Worm (Caenorhabditis elegans) whole organism, L1 larva: ENCODE results near the gene C30B5.2.

Experiments
- aha-1 ChIP-seq: fragments of 150-350 bp; optimal IDR thresholded peaks from 2 replicates; lab custom pipeline; 2014; ENCODE audit warnings: missing biosample characterization, missing genetic modification characterization
- alr-1 ChIP-seq: fragments of 200-800 bp; sonication (Bioruptor generic); optimal IDR thresholded peaks from 2 replicates; lab custom pipeline; 2018; ENCODE audit warnings: borderline replicate concordance, mild to moderate bottlenecking, missing genetic modification characterization, missing compliant biosample characterization
- ama-1 ChIP-seq: fragments of 150-350 bp; optimal IDR thresholded peaks from 2 replicates; lab custom pipeline; 2014
- ceh-8 ChIP-seq: fragments of 200-800 bp; sonication (Bioruptor generic); optimal IDR thresholded peaks from 2 replicates; lab custom pipeline; 2018; ENCODE audit warnings: mild to moderate bottlenecking, missing genetic modification characterization, moderate library complexity, missing compliant biosample characterization
- ces-1 ChIP-seq: fragments of 150-350 bp; optimal IDR thresholded peaks from 2 replicates; lab custom pipeline; 2014; ENCODE audit warnings: missing biosample characterization, missing genetic modification reagents, missing genetic modification characterization
- fkh-10 ChIP-seq: sonication (generic microtip); optimal IDR thresholded peaks from 2 replicates; lab custom pipeline; 2017; ENCODE audit warnings: missing biosample characterization, missing genetic modification reagents, missing genetic modification characterization
- lin-35 ChIP-seq, 2 experiments: fragments of 150-350 bp; optimal IDR thresholded peaks; 2 replicates each; lab custom pipeline; 2014; ENCODE audit warnings: missing biosample characterization in 2 of 2, missing genetic modification characterization in 2 of 2, missing genetic modification reagents in 2 of 2
- mab-9 ChIP-seq: fragments of 200-800 bp; sonication (Bioruptor generic); IDR thresholded peaks from 2 replicates; pipeline ENCODE4 v1.3.6; 2022; ENCODE audit warnings: missing genetic modification reagents, missing genetic modification characterization, missing compliant biosample characterization
- nhr-11 ChIP-seq: fragments of 150-350 bp; optimal IDR thresholded peaks from 2 replicates; lab custom pipeline; 2014; ENCODE audit warnings: missing biosample characterization, missing genetic modification characterization
- nhr-12 ChIP-seq: sonication (generic microtip); optimal IDR thresholded peaks from 2 replicates; lab custom pipeline; 2017; ENCODE audit warnings: missing biosample characterization, missing genetic modification characterization
- nhr-237 ChIP-seq: fragments of 150-350 bp; optimal IDR thresholded peaks from 2 replicates; lab custom pipeline; 2014; ENCODE audit warnings: missing biosample characterization, missing genetic modification characterization
- nhr-28 ChIP-seq: fragments of 150-350 bp; optimal IDR thresholded peaks from 2 replicates; lab custom pipeline; 2014; ENCODE audit warnings: missing biosample characterization, missing genetic modification characterization
- unc-130 ChIP-seq: fragments of 150-350 bp; optimal IDR thresholded peaks from 2 replicates; lab custom pipeline; 2017; ENCODE audit warnings: missing biosample characterization, missing genetic modification characterization, inconsistent platforms

ce11 chrII:6149434-6149833 lies 47.5 kb upstream of the C30B5.2 start:
- TF ChIP-seq unc-130 (no peak), ceh-8 (GFP tag; lab: Kevin White, UChicago) (no peak), alr-1 (no peak), ces-1 (GFP tag; lab: Kevin White, UChicago) (no peak), aha-1 (tag; lab: Kevin White, UChicago) (no peak), nhr-11 (tag; lab: Kevin White, UChicago) (no peak), nhr-28 (tag; lab: Kevin White, UChicago) (no peak), mab-9 (GFP tag; lab: Robert Waterston, UW) (no peak), nhr-12 (tag; lab: Kevin White, UChicago) (no peak), fkh-10 (GFP tag; lab: Kevin White, UChicago) (peak; percentile 94), ama-1 (lab: Kevin White, UChicago) (no peak), nhr-237 (tag; lab: Kevin White, UChicago) (no peak), lin-35 (GFP tag; optimal IDR thresholded peaks at IDR 0.05; lab: Kevin White, UChicago) (no peak)
